Worm (Caenorhabditis elegans): ENCODE measurements around the gene tbck-1.

- no peak for TF ChIP-seq ama-1 (optimal IDR thresholded peaks at IDR 0.05)
- TF ChIP-seq flt-1 (GFP tag; IDR thresholded peaks at IDR 0.05), result no peak
- TF ChIP-seq ceh-13 (GFP tag; optimal IDR thresholded peaks at IDR 0.05), result no peak
- TF ChIP-seq pes-1 (GFP tag; IDR thresholded peaks at IDR 0.05), result no peak
These were observed 9.3 kb downstream of the tbck-1 start, which contains the start of gene C33F10.12 for ce11 chrII:4837659-4838058.

Data from whole organism, early embryonic.